Fruit fly (Drosophila melanogaster) whole organism, wandering third instar larva: ENCODE results near the gene CG34299.

Experiments
- Abd-B ChIP-seq: fragments of >200 bp; optimal IDR thresholded peaks from 2 replicates; lab custom pipeline; 2017; ENCODE audit warnings: missing biosample characterization, missing genetic modification characterization
- CG32264 ChIP-seq: fragments of 200-800 bp; sonication (Bioruptor generic); optimal IDR thresholded peaks from 2 replicates; lab custom pipeline; 2016; ENCODE audit warnings: missing biosample characterization, missing genetic modification characterization
- Dfd ChIP-seq: fragments of >200 bp; optimal IDR thresholded peaks from 2 replicates; lab custom pipeline; 2017; ENCODE audit warnings: missing biosample characterization, missing genetic modification characterization
- HLH106 ChIP-seq: fragments of 200-800 bp; optimal IDR thresholded peaks from 3 replicates; lab custom pipeline; 2019; ENCODE audit warnings: missing biosample characterization, mild to moderate bottlenecking, missing genetic modification characterization, moderate library complexity
- Jra ChIP-seq: sonication (Bioruptor generic); optimal IDR thresholded peaks from 2 replicates; lab custom pipeline; 2016; ENCODE audit warnings: missing biosample characterization, missing genetic modification characterization
- h ChIP-seq: fragments of 200-800 bp; sonication (Bioruptor generic); optimal IDR thresholded peaks from 3 replicates; lab custom pipeline; 2016; ENCODE audit warnings: missing biosample characterization, mild to moderate bottlenecking, missing genetic modification characterization
- lola ChIP-seq: fragments of >200 bp; optimal IDR thresholded peaks from 2 replicates; lab custom pipeline; 2017; ENCODE audit warnings: missing biosample characterization, missing genetic modification characterization
- psq ChIP-seq: fragments of 200-800 bp; sonication (Bioruptor generic); optimal IDR thresholded peaks from 3 replicates; lab custom pipeline; 2017; ENCODE audit warnings: missing biosample characterization, mild to moderate bottlenecking, missing genetic modification characterization, moderate library complexity
- tai ChIP-seq: sonication (Bioruptor generic); optimal IDR thresholded peaks from 2 replicates; lab custom pipeline; 2016; ENCODE audit warnings: missing biosample characterization, missing genetic modification characterization
- usp ChIP-seq: fragments of >200 bp; optimal IDR thresholded peaks from 2 replicates; lab custom pipeline; 2017; ENCODE audit warnings: missing biosample characterization, missing genetic modification characterization

dm6 chr3R:30286347-30286746, 37.0 kb downstream of the CG34299 start:
- TF ChIP-seq tai (GFP tag; lab: Kevin White, UChicago) (no peak), usp (GFP tag; lab: Kevin White, UChicago) (no peak), psq (GFP tag; lab: Kevin White, UChicago) (no peak), Dfd (GFP tag; lab: Kevin White, UChicago) (no peak), HLH106 (tag; lab: Kevin White, UChicago) (no peak), h (GFP tag; lab: Kevin White, UChicago) (no peak), CG32264 (no peak), Jra (GFP tag; lab: Kevin White, UChicago) (no peak), Abd-B (GFP tag; lab: Kevin White, UChicago) (no peak), lola (GFP tag; lab: Kevin White, UChicago) (no peak)
